Fruit fly (Drosophila melanogaster) whole organism, embryonic: ENCODE measurements around the gene Vta1.

Experiments
- ATbp ChIP-seq: fragments of 200-800 bp; sonication (Bioruptor generic); optimal IDR thresholded peaks from 2 replicates; lab custom pipeline; 2017; ENCODE audit warnings: missing biosample characterization, mild to moderate bottlenecking, missing genetic modification characterization, missing genetic modification reagents
- Abd-B ChIP-seq: fragments of 200-800 bp; sonication (Bioruptor generic); optimal IDR thresholded peaks from 2 replicates; lab custom pipeline; 2018; ENCODE audit warnings: missing biosample characterization, mild to moderate bottlenecking, missing genetic modification characterization, moderate library complexity
- Ada2b ChIP-seq: fragments of 200-800 bp; sonication (Bioruptor generic); IDR thresholded peaks from 2 replicates; pipeline ENCODE4 v1.3.6; 2022; ENCODE audit warnings: missing biosample characterization, missing genetic modification characterization
- Adf1 ChIP-seq: fragments of 200-800 bp; sonication (Bioruptor generic); IDR thresholded peaks from 2 replicates; pipeline ENCODE4 v1.3.6; 2022; ENCODE audit warnings: missing biosample characterization, missing genetic modification characterization
- B-H2 ChIP-seq: fragments of 200-800 bp; sonication (Bioruptor generic); optimal IDR thresholded peaks from 2 replicates; lab custom pipeline; 2018; ENCODE audit warnings: missing biosample characterization, mild to moderate bottlenecking, missing genetic modification characterization
- CG10209 ChIP-seq: fragments of 200-800 bp; sonication (Bioruptor generic); optimal IDR thresholded peaks from 3 replicates; lab custom pipeline; 2017; ENCODE audit warnings: missing biosample characterization, mild to moderate bottlenecking, missing genetic modification characterization, missing genetic modification reagents
- CG13123 ChIP-seq: fragments of 200-800 bp; sonication (Bioruptor generic); optimal IDR thresholded peaks from 2 replicates; lab custom pipeline; 2016; ENCODE audit warnings: missing biosample characterization, missing genetic modification characterization
- CG14710 ChIP-seq: fragments of 200-800 bp; sonication (Bioruptor generic); optimal IDR thresholded peaks from 3 replicates; lab custom pipeline; 2019; ENCODE audit warnings: missing biosample characterization, mild to moderate bottlenecking, missing genetic modification characterization, moderate library complexity
- CG16815 ChIP-seq: fragments of 200-800 bp; sonication (Bioruptor generic); optimal IDR thresholded peaks from 3 replicates; lab custom pipeline; 2017; ENCODE audit warnings: missing biosample characterization, mild to moderate bottlenecking, missing genetic modification characterization
- CG17568 ChIP-seq: fragments of 200-800 bp; sonication (Bioruptor generic); optimal IDR thresholded peaks from 2 replicates; lab custom pipeline; 2018; ENCODE audit warnings: missing biosample characterization, mild to moderate bottlenecking, missing genetic modification characterization, moderate library complexity
- CG17802 ChIP-seq: fragments of 200-800 bp; sonication (Bioruptor generic); optimal IDR thresholded peaks from 2 replicates; lab custom pipeline; 2018; ENCODE audit warnings: missing biosample characterization, mild to moderate bottlenecking, missing genetic modification characterization, moderate library complexity
- CG2199 ChIP-seq: fragments of 200-800 bp; sonication (Bioruptor generic); IDR thresholded peaks from 3 replicates; pipeline ENCODE4 v1.3.6; 2022; ENCODE audit warnings: missing biosample characterization, missing genetic modification characterization
- CG2875 ChIP-seq: fragments of 200-800 bp; sonication (Bioruptor generic); optimal IDR thresholded peaks from 2 replicates; lab custom pipeline; 2017; ENCODE audit warnings: missing biosample characterization, mild to moderate bottlenecking, missing genetic modification characterization, missing genetic modification reagents
- CG2889 ChIP-seq: fragments of 200-800 bp; sonication (Bioruptor generic); IDR thresholded peaks from 3 replicates; pipeline ENCODE4 v1.3.6; 2022; ENCODE audit warnings: missing biosample characterization, missing genetic modification characterization
- CG33213 ChIP-seq: fragments of 200-800 bp; sonication (Bioruptor generic); optimal IDR thresholded peaks from 3 replicates; lab custom pipeline; 2016; ENCODE audit warnings: missing biosample characterization, missing genetic modification characterization
- CG4282 ChIP-seq: fragments of 200-800 bp; sonication (Bioruptor generic); optimal IDR thresholded peaks from 2 replicates; lab custom pipeline; 2016; ENCODE audit warnings: missing biosample characterization, missing genetic modification characterization
- CG5180 ChIP-seq: fragments of 200-800 bp; sonication (Bioruptor generic); optimal IDR thresholded peaks from 3 replicates; lab custom pipeline; 2017; ENCODE audit warnings: missing biosample characterization, missing genetic modification characterization, mild to moderate bottlenecking, moderate library complexity, missing genetic modification reagents
- CG7987 ChIP-seq: fragments of 200-800 bp; sonication (Bioruptor generic); optimal IDR thresholded peaks from 2 replicates; lab custom pipeline; 2018; ENCODE audit warnings: missing biosample characterization, mild to moderate bottlenecking, missing genetic modification characterization, moderate library complexity
- CG8359 ChIP-seq: fragments of 200-800 bp; sonication (Bioruptor generic); optimal IDR thresholded peaks from 2 replicates; lab custom pipeline; 2017; ENCODE audit warnings: missing biosample characterization, mild to moderate bottlenecking, missing genetic modification characterization, borderline replicate concordance
- Lim3 ChIP-seq: fragments of 200-800 bp; sonication (Bioruptor generic); IDR thresholded peaks from 2 replicates; pipeline ENCODE4 v1.3.6; 2022; ENCODE audit warnings: missing biosample characterization, missing genetic modification characterization
- MESR4 ChIP-seq: fragments of 200-800 bp; sonication (Bioruptor generic); optimal IDR thresholded peaks from 2 replicates; lab custom pipeline; 2018; ENCODE audit warnings: missing biosample characterization, mild to moderate bottlenecking, missing genetic modification characterization, moderate library complexity
- Mes4 ChIP-seq: fragments of 200-800 bp; sonication (Bioruptor generic); optimal IDR thresholded peaks from 2 replicates; lab custom pipeline; 2016; ENCODE audit warnings: missing biosample characterization, missing genetic modification characterization
- Mrtf ChIP-seq: fragments of 200-800 bp; sonication (Bioruptor generic); IDR thresholded peaks from 3 replicates; pipeline ENCODE4 v1.3.6; 2022; ENCODE audit warnings: missing biosample characterization, missing genetic modification characterization
- Pdp1 ChIP-seq, 2 experiments: fragments of 200-800 bp; sonication (Bioruptor generic); optimal IDR thresholded peaks; 3 replicates each; lab custom pipeline; 2016; ENCODE audit warnings: missing biosample characterization in 2 of 2, missing genetic modification characterization in 2 of 2, mild to moderate bottlenecking in 1 of 2, moderate library complexity in 1 of 2
- Scr ChIP-seq: fragments of 200-800 bp; sonication (Bioruptor generic); IDR thresholded peaks from 2 replicates; pipeline ENCODE4 v1.3.6; 2022; ENCODE audit warnings: missing biosample characterization, missing genetic modification characterization; ENCODE audit not compliant: partially characterized antibody
- Sox100B ChIP-seq: fragments of 200-800 bp; sonication (Bioruptor generic); optimal IDR thresholded peaks from 3 replicates; lab custom pipeline; 2018; ENCODE audit warnings: missing biosample characterization, mild to moderate bottlenecking, missing genetic modification characterization
- Sox102F ChIP-seq: fragments of 200-800 bp; sonication (Bioruptor generic); optimal IDR thresholded peaks from 2 replicates; lab custom pipeline; 2018; ENCODE audit warnings: missing biosample characterization, mild to moderate bottlenecking, missing genetic modification characterization, moderate library complexity
- TFAM ChIP-seq: fragments of 200-800 bp; sonication (Bioruptor generic); optimal IDR thresholded peaks from 2 replicates; lab custom pipeline; 2017; ENCODE audit warnings: missing biosample characterization, missing genetic modification characterization, inconsistent platforms
- ara ChIP-seq: fragments of 200-800 bp; sonication (Bioruptor generic); IDR thresholded peaks from 2 replicates; pipeline ENCODE4 v1.3.6; 2022; ENCODE audit warnings: missing biosample characterization, missing genetic modification characterization
- bsh ChIP-seq, 2 experiments: fragments of 200-800 bp; sonication (Bioruptor generic); optimal IDR thresholded peaks; 2 replicates each; lab custom pipeline; 2017 to 2018; ENCODE audit warnings: mild to moderate bottlenecking in 2 of 2, missing biosample characterization in 2 of 2, missing genetic modification characterization in 2 of 2, moderate library complexity in 1 of 2
- croc ChIP-seq: fragments of 200-800 bp; sonication (Bioruptor generic); conservative IDR thresholded peaks from 3 replicates; pipeline ENCODE4 v1.3.6; 2022; ENCODE audit warnings: missing biosample characterization, missing genetic modification characterization
- da ChIP-seq: fragments of 200-800 bp; sonication (Bioruptor generic); optimal IDR thresholded peaks from 2 replicates; lab custom pipeline; 2016; ENCODE audit warnings: missing biosample characterization, missing genetic modification characterization
- dysf ChIP-seq: fragments of 200-800 bp; sonication (Bioruptor generic); IDR thresholded peaks from 3 replicates; pipeline ENCODE4 v1.3.6; 2022; ENCODE audit warnings: missing biosample characterization, missing genetic modification characterization
- ham ChIP-seq: fragments of 200-800 bp; sonication (Bioruptor generic); IDR thresholded peaks from 2 replicates; pipeline ENCODE4 v1.3.6; 2022; ENCODE audit warnings: missing biosample characterization, missing genetic modification characterization
- her ChIP-seq: fragments of 200-800 bp; sonication (Bioruptor generic); optimal IDR thresholded peaks from 2 replicates; lab custom pipeline; 2016; ENCODE audit warnings: missing biosample characterization, missing genetic modification characterization
- inv ChIP-seq: fragments of 200-800 bp; sonication (Bioruptor generic); IDR thresholded peaks from 2 replicates; pipeline ENCODE4 v1.3.6; 2022; ENCODE audit warnings: missing biosample characterization, missing genetic modification characterization; ENCODE audit not compliant: partially characterized antibody
- kah ChIP-seq: fragments of 200-800 bp; sonication (Bioruptor generic); optimal IDR thresholded peaks from 2 replicates; lab custom pipeline; 2018; ENCODE audit warnings: missing biosample characterization, mild to moderate bottlenecking, missing genetic modification characterization
- lmd ChIP-seq: fragments of 200-800 bp; sonication (Bioruptor generic); IDR thresholded peaks from 2 replicates; pipeline ENCODE4 v1.3.6; 2022; ENCODE audit warnings: missing biosample characterization, missing genetic modification characterization
- luna ChIP-seq: fragments of 200-800 bp; sonication (Bioruptor generic); optimal IDR thresholded peaks from 2 replicates; lab custom pipeline; 2016; ENCODE audit warnings: missing biosample characterization, missing genetic modification characterization
- oc ChIP-seq: fragments of 200-800 bp; sonication (Bioruptor generic); optimal IDR thresholded peaks from 2 replicates; lab custom pipeline; 2018; ENCODE audit warnings: missing biosample characterization, mild to moderate bottlenecking, missing genetic modification characterization, moderate library complexity
- phol ChIP-seq: fragments of 200-800 bp; sonication (Bioruptor generic); optimal IDR thresholded peaks from 3 replicates; lab custom pipeline; 2018; ENCODE audit warnings: missing biosample characterization, mild to moderate bottlenecking, missing genetic modification characterization, moderate library complexity
- psq ChIP-seq: fragments of 200-800 bp; sonication (Bioruptor generic); optimal IDR thresholded peaks from 2 replicates; lab custom pipeline; 2017; ENCODE audit warnings: missing biosample characterization, missing genetic modification characterization
- pzg ChIP-seq: fragments of 200-800 bp; sonication (Bioruptor generic); optimal IDR thresholded peaks from 3 replicates; lab custom pipeline; 2018; ENCODE audit warnings: missing biosample characterization, mild to moderate bottlenecking, missing genetic modification characterization, moderate library complexity
- ranshi ChIP-seq: fragments of 200-800 bp; sonication (Bioruptor generic); IDR thresholded peaks from 2 replicates; pipeline ENCODE4 v1.3.6; 2022; ENCODE audit warnings: missing biosample characterization, missing genetic modification characterization
- tx ChIP-seq: fragments of 200-800 bp; sonication (Bioruptor generic); optimal IDR thresholded peaks from 2 replicates; lab custom pipeline; 2016; ENCODE audit warnings: missing biosample characterization, missing genetic modification characterization
- unpg ChIP-seq: fragments of 200-800 bp; sonication (Bioruptor generic); optimal IDR thresholded peaks from 3 replicates; lab custom pipeline; 2018; ENCODE audit warnings: missing biosample characterization, mild to moderate bottlenecking, missing genetic modification characterization, moderate library complexity
- vfl ChIP-seq: fragments of 200-800 bp; sonication (Bioruptor generic); optimal IDR thresholded peaks from 2 replicates; lab custom pipeline; 2016; ENCODE audit warnings: missing biosample characterization, missing genetic modification characterization
- wek ChIP-seq: fragments of 200-800 bp; sonication (Bioruptor generic); optimal IDR thresholded peaks from 3 replicates; lab custom pipeline; 2018; ENCODE audit warnings: missing biosample characterization, mild to moderate bottlenecking, missing genetic modification characterization, moderate library complexity
- yki ChIP-seq: fragments of >200 bp; optimal IDR thresholded peaks from 3 replicates; lab custom pipeline; 2018
- zfh2 ChIP-seq: fragments of 200-800 bp; sonication (Bioruptor generic); optimal IDR thresholded peaks from 2 replicates; lab custom pipeline; 2016; ENCODE audit warnings: missing biosample characterization, missing genetic modification characterization

Gene Vta1

DNA sequence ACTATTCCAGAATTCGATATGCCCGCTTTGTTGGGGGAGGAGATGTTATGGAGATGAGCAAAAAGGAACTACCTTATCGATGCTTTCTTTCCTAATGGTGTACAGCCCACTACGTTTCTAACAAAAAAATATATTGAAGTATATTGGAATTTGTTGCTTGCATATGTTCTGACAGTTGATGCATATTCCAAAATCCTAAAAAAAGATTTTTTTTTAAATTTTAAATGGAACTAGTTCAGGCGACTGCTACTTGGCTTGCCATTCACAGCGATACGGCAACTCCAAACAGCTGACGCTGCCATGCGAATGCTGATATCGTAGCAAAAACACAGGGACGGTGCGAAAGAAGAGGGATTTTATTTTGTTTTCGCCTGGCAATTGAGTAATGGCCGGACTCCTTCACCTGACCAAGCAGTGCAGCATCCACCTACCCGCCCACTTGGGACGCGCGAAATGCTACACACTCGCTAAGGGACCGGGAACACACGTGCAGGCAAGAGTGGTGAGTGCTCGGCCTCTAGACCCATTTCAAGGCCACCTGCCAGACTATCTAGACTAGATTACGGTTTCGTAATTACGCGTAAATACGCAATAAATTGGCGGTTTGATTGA is 34.5 kb downstream of the Vta1 start, which contains the start of the genes CG13926, ABCB7 and CG33230 (continued):
- TF ChIP-seq CG5180 (GFP tag; lab: Kevin White, UChicago) (no peak), Sox100B (GFP tag; lab: Kevin White, UChicago) (no peak), yki (lab: Kevin White, UChicago) (no peak), Scr (peak; percentile 54), luna (no peak), CG7987 (GFP tag; lab: Kevin White, UChicago) (no peak), vfl (GFP tag; lab: Kevin White, UChicago) (no peak), dysf (GFP tag; lab: Robert Waterston, UW) (0 out of 3 replicates have a peak, but pooled peaks have one; percentile 30), B-H2 (GFP tag; lab: Kevin White, UChicago) (peak; percentile 59), Lim3 (GFP tag; lab: Robert Waterston, UW) (no peak), CG16815 (GFP tag; lab: Kevin White, UChicago) (no peak), lmd (GFP tag; lab: Robert Waterston, UW) (no peak), ranshi (GFP tag; lab: Robert Waterston, UW) (no peak), CG13123 (GFP tag; lab: Kevin White, UChicago) (no peak), psq (GFP tag; lab: Kevin White, UChicago) (no peak), her (no peak), CG2875 (GFP tag; lab: Kevin White, UChicago) (no peak), CG17568 (GFP tag; lab: Kevin White, UChicago) (no peak), CG2199 (GFP tag; lab: Robert Waterston, UW) (no peak), tx (GFP tag; lab: Kevin White, UChicago) (no peak), TFAM (GFP tag; lab: Kevin White, UChicago) (no peak), pzg (peak; percentile 54), CG10209 (GFP tag; lab: Kevin White, UChicago) (no peak), zfh2 (GFP tag; lab: Kevin White, UChicago) (peak; percentile 31), Mes4 (GFP tag; lab: Kevin White, UChicago) (no peak), ATbp (GFP tag; lab: Kevin White, UChicago) (no peak), CG17802 (tag; lab: Kevin White, UChicago) (no peak), ham (GFP tag; lab: Robert Waterston, UW) (no peak), phol (tag; lab: Kevin White, UChicago) (peak; percentile 52), CG2889 (GFP tag; lab: Robert Waterston, UW) (no peak), croc (GFP tag; lab: Robert Waterston, UW) (no peak), Sox102F (GFP tag; lab: Kevin White, UChicago) (no peak), kah (peak; percentile 29), da (GFP tag; lab: Kevin White, UChicago) (no peak), oc (tag; lab: Kevin White, UChicago) (no peak), bsh (GFP tag; optimal IDR thresholded peaks at IDR 0.05; lab: Kevin White, UChicago) (no peak), CG14710 (tag; lab: Kevin White, UChicago) (peak; percentile 55), Adf1 (GFP tag; lab: Robert Waterston, UW) (peak; percentile 20; the same call in 1 of the 2 replicates), CG4282 (no peak), Mrtf (no peak), MESR4 (GFP tag; lab: Kevin White, UChicago) (peak; percentile 54), Pdp1 (GFP tag; optimal IDR thresholded peaks at IDR 0.05; lab: Kevin White, UChicago) (peak; percentile 39 to 77), Abd-B (GFP tag; lab: Kevin White, UChicago) (peak; percentile 14), ara (no peak), Ada2b (GFP tag; lab: Robert Waterston, UW) (no peak), wek (no peak), CG33213 (GFP tag; lab: Kevin White, UChicago) (no peak), CG8359 (no peak), unpg (no peak), inv (peak; percentile 20; the same call in 1 of the 2 replicates)
